Worm (Caenorhabditis elegans) whole organism, late embryonic: ENCODE data around the gene disl-2.

ENCODE experiments used
- C38D4.7 ChIP-seq: fragments of 200-800 bp; sonication (Bioruptor generic); optimal IDR thresholded peaks from 2 replicates; lab custom pipeline; 2018; ENCODE audit warnings: mild to moderate bottlenecking, missing genetic modification characterization, moderate library complexity, missing compliant biosample characterization
- K02D7.2 ChIP-seq: sonication (generic microtip); optimal IDR thresholded peaks from 2 replicates; lab custom pipeline; 2017; ENCODE audit warnings: mild to moderate bottlenecking, missing genetic modification characterization, missing compliant biosample characterization
- K09A11.1 ChIP-seq: sonication (generic microtip); optimal IDR thresholded peaks from 2 replicates; lab custom pipeline; 2017; ENCODE audit warnings: antibody characterized with exemption, mild to moderate bottlenecking, missing genetic modification characterization, missing compliant biosample characterization; ENCODE audit not compliant: insufficient read depth
- ahr-1 ChIP-seq: sonication (generic microtip); optimal IDR thresholded peaks from 2 replicates; lab custom pipeline; 2016; ENCODE audit warnings: missing genetic modification characterization, missing compliant biosample characterization
- ceh-14 ChIP-seq: sonication (generic microtip); optimal IDR thresholded peaks from 2 replicates; lab custom pipeline; 2016; ENCODE audit warnings: missing genotype, missing genetic modification characterization, missing compliant biosample characterization
- ceh-18 ChIP-seq: sonication (generic microtip); optimal IDR thresholded peaks from 2 replicates; lab custom pipeline; 2016; ENCODE audit warnings: missing genetic modification characterization, missing compliant biosample characterization
- ceh-19 ChIP-seq: fragments of 200-800 bp; sonication (Bioruptor generic); optimal IDR thresholded peaks from 2 replicates; lab custom pipeline; 2018; ENCODE audit warnings: mild to moderate bottlenecking, missing genetic modification characterization, missing compliant biosample characterization
- ceh-2 ChIP-seq: sonication (generic microtip); optimal IDR thresholded peaks from 2 replicates; lab custom pipeline; 2016; ENCODE audit warnings: missing genotype, missing genetic modification characterization, missing compliant biosample characterization
- ceh-22 ChIP-seq: sonication (generic microtip); optimal IDR thresholded peaks from 2 replicates; lab custom pipeline; 2017; ENCODE audit warnings: missing biosample characterization, missing genetic modification characterization
- ceh-24 ChIP-seq: sonication (generic microtip); optimal IDR thresholded peaks from 2 replicates; lab custom pipeline; 2016; ENCODE audit warnings: mild to moderate bottlenecking, missing genetic modification characterization, missing compliant biosample characterization
- ceh-31 ChIP-seq: sonication (generic microtip); optimal IDR thresholded peaks from 2 replicates; lab custom pipeline; 2016; ENCODE audit warnings: missing genetic modification characterization, missing compliant biosample characterization
- ceh-34 ChIP-seq: sonication (generic microtip); optimal IDR thresholded peaks from 2 replicates; lab custom pipeline; 2016; ENCODE audit warnings: mild to moderate bottlenecking, missing genetic modification characterization, missing compliant biosample characterization
- ceh-45 ChIP-seq: fragments of 200-800 bp; sonication (Bioruptor generic); IDR thresholded peaks from 2 replicates; pipeline ENCODE4 v1.3.6; 2022; ENCODE audit warnings: missing genetic modification reagents, missing genetic modification characterization, missing compliant biosample characterization
- ceh-9 ChIP-seq: sonication (generic microtip); optimal IDR thresholded peaks from 2 replicates; lab custom pipeline; 2016; ENCODE audit warnings: mild to moderate bottlenecking, missing genetic modification characterization, inconsistent platforms, missing compliant biosample characterization
- che-1 ChIP-seq: sonication (generic microtip); optimal IDR thresholded peaks from 2 replicates; lab custom pipeline; 2016; ENCODE audit warnings: mild to moderate bottlenecking, missing genetic modification characterization, missing compliant biosample characterization
- elt-2 ChIP-seq: sonication (generic microtip); optimal IDR thresholded peaks from 2 replicates; lab custom pipeline; 2016; ENCODE audit warnings: missing genetic modification reagents, missing genetic modification characterization, missing compliant biosample characterization
- ets-4 ChIP-seq: sonication (generic microtip); optimal IDR thresholded peaks from 2 replicates; lab custom pipeline; 2016; ENCODE audit warnings: missing genetic modification characterization, missing compliant biosample characterization
- eyg-1 ChIP-seq: sonication (generic microtip); optimal IDR thresholded peaks from 2 replicates; lab custom pipeline; 2016; ENCODE audit warnings: missing genotype, missing genetic modification characterization, missing compliant biosample characterization
- fax-1 ChIP-seq: sonication (generic microtip); optimal IDR thresholded peaks from 2 replicates; lab custom pipeline; 2016; ENCODE audit warnings: missing genotype, missing genetic modification characterization, missing compliant biosample characterization
- fkh-6 ChIP-seq: sonication (generic microtip); optimal IDR thresholded peaks from 2 replicates; lab custom pipeline; 2016; ENCODE audit warnings: missing genetic modification characterization, missing compliant biosample characterization
- hlh-13 ChIP-seq: fragments of 200-800 bp; sonication (Bioruptor generic); optimal IDR thresholded peaks from 2 replicates; lab custom pipeline; 2018; ENCODE audit warnings: mild to moderate bottlenecking, missing genetic modification characterization, missing compliant biosample characterization
- hlh-30 ChIP-seq: sonication (generic microtip); optimal IDR thresholded peaks from 2 replicates; lab custom pipeline; 2017; ENCODE audit warnings: antibody characterized with exemption, missing genetic modification characterization, missing compliant biosample characterization; ENCODE audit not compliant: insufficient read depth
- lim-6 ChIP-seq: sonication (generic microtip); optimal IDR thresholded peaks from 2 replicates; lab custom pipeline; 2016; ENCODE audit warnings: missing genetic modification characterization, missing compliant biosample characterization
- lin-11 ChIP-seq: fragments of 200-800 bp; sonication (Bioruptor generic); optimal IDR thresholded peaks from 2 replicates; lab custom pipeline; 2018; ENCODE audit warnings: mild to moderate bottlenecking, missing genetic modification characterization, missing compliant biosample characterization
- madf-2 ChIP-seq: sonication (generic microtip); optimal IDR thresholded peaks from 2 replicates; lab custom pipeline; 2017; ENCODE audit warnings: missing genetic modification characterization, missing compliant biosample characterization
- nfya-1 ChIP-seq: sonication (generic microtip); optimal IDR thresholded peaks from 2 replicates; lab custom pipeline; 2017; ENCODE audit warnings: missing genetic modification characterization, mild to moderate bottlenecking, missing compliant biosample characterization, antibody characterized with exemption, moderate library complexity
- pag-3 ChIP-seq: sonication (generic microtip); optimal IDR thresholded peaks from 2 replicates; lab custom pipeline; 2016; ENCODE audit warnings: missing compliant biosample characterization, missing genetic modification characterization, borderline replicate concordance
- pax-1 ChIP-seq: fragments of 150-350 bp; optimal IDR thresholded peaks from 2 replicates; lab custom pipeline; 2014; ENCODE audit warnings: missing biosample characterization, missing genetic modification characterization
- pha-2 ChIP-seq: sonication (generic microtip); optimal IDR thresholded peaks from 2 replicates; lab custom pipeline; 2017; ENCODE audit warnings: mild to moderate bottlenecking, missing genetic modification characterization, missing compliant biosample characterization
- pha-4 ChIP-seq: fragments of 150-350 bp; optimal IDR thresholded peaks from 2 replicates; lab custom pipeline; 2018; ENCODE audit warnings: missing biosample characterization, missing genetic modification reagents, missing genetic modification characterization
- pqm-1 ChIP-seq: sonication (generic microtip); optimal IDR thresholded peaks from 2 replicates; lab custom pipeline; 2016; ENCODE audit warnings: missing genetic modification characterization, missing compliant biosample characterization
- pros-1 ChIP-seq: fragments of 150-350 bp; optimal IDR thresholded peaks from 2 replicates; lab custom pipeline; 2014; ENCODE audit warnings: missing biosample characterization, missing genetic modification reagents, missing genetic modification characterization
- ref-2 ChIP-seq: sonication (generic microtip); optimal IDR thresholded peaks from 2 replicates; lab custom pipeline; 2016; ENCODE audit warnings: missing genetic modification characterization, missing compliant biosample characterization
- sdc-2 ChIP-seq: sonication (generic microtip); optimal IDR thresholded peaks from 2 replicates; lab custom pipeline; 2016; ENCODE audit warnings: missing genotype, missing genetic modification characterization, missing compliant biosample characterization
- sox-2 ChIP-seq: fragments of 200-800 bp; sonication (Bioruptor generic); IDR thresholded peaks from 2 replicates; pipeline ENCODE4 v1.3.6; 2022; ENCODE audit warnings: missing genetic modification reagents, missing genetic modification characterization, missing compliant biosample characterization
- tbx-2 ChIP-seq: sonication (generic microtip); optimal IDR thresholded peaks from 2 replicates; lab custom pipeline; 2016; ENCODE audit warnings: missing genetic modification characterization, missing compliant biosample characterization
- unc-3 ChIP-seq, 2 experiments: fragments of 200-800 bp in 1 of 2; sonication (Bioruptor generic) in 1 of 2; sonication (generic microtip) in 1 of 2; conservative IDR thresholded peaks in 1 of 2; optimal IDR thresholded peaks in 1 of 2; 2 replicates each; pipeline versions ENCODE4 v1.3.6 to Lab custom; 2016 to 2022; ENCODE audit warnings: missing compliant biosample characterization in 2 of 2, missing genetic modification characterization in 2 of 2, missing genetic modification reagents in 1 of 2
- unc-42 ChIP-seq: sonication (generic microtip); optimal IDR thresholded peaks from 2 replicates; lab custom pipeline; 2016; ENCODE audit warnings: missing genotype, missing genetic modification characterization, missing compliant biosample characterization
- unc-55 ChIP-seq: sonication (generic microtip); optimal IDR thresholded peaks from 2 replicates; lab custom pipeline; 2017; ENCODE audit warnings: missing biosample characterization, missing genetic modification reagents, missing genetic modification characterization
- unc-86 ChIP-seq: sonication (generic microtip); optimal IDR thresholded peaks from 2 replicates; lab custom pipeline; 2016; ENCODE audit warnings: missing genetic modification characterization, missing compliant biosample characterization
- zip-5 ChIP-seq: sonication (generic microtip); optimal IDR thresholded peaks from 2 replicates; lab custom pipeline; 2016; ENCODE audit warnings: missing genetic modification characterization, missing compliant biosample characterization

disl-2 gene

ce11 chrIII:5438064-5438463 lies 4.9 kb upstream of the disl-2 start:
- TF ChIP-seq C38D4.7 (GFP tag; lab: Kevin White, UChicago) (no peak), sdc-2 (tag; lab: Kevin White, UChicago) (no peak), pag-3 (no peak), K02D7.2 (no peak), unc-55 (GFP tag; lab: Kevin White, UChicago) (peak; percentile 26), ceh-14 (no peak), ceh-34 (tag; lab: Kevin White, UChicago) (peak; percentile 51), ceh-31 (tag; lab: Kevin White, UChicago) (no peak), ceh-18 (tag; lab: Kevin White, UChicago) (no peak), fax-1 (tag; lab: Kevin White, UChicago) (no peak), ceh-24 (tag; lab: Kevin White, UChicago) (no peak), K09A11.1 (tag; lab: Kevin White, UChicago) (no peak), unc-42 (tag; lab: Kevin White, UChicago) (no peak), nfya-1 (tag; lab: Kevin White, UChicago) (no peak), tbx-2 (no peak), lin-11 (tag; lab: Kevin White, UChicago) (no peak), ceh-22 (tag; lab: Kevin White, UChicago) (no peak), ceh-2 (tag; lab: Kevin White, UChicago) (no peak), hlh-13 (GFP tag; lab: Kevin White, UChicago) (no peak), ahr-1 (no peak), hlh-30 (tag; lab: Kevin White, UChicago) (no peak), elt-2 (tag; lab: Kevin White, UChicago) (peak; percentile 13)

- TF ChIP-seq pax-1 (no peak), ceh-34 (tag; lab: Kevin White, UChicago) (no peak), lim-6 (tag; lab: Kevin White, UChicago) (no peak), ref-2 (no peak), sox-2 (GFP tag; lab: Robert Waterston, UW) (no peak), unc-86 (tag; lab: Kevin White, UChicago) (no peak), fkh-6 (tag; lab: Kevin White, UChicago) (no peak), pag-3 (no peak), pros-1 (tag; lab: Kevin White, UChicago) (no peak), ceh-19 (no peak), ceh-45 (GFP tag; lab: Robert Waterston, UW) (no peak), ceh-2 (tag; lab: Kevin White, UChicago) (no peak), C38D4.7 (GFP tag; lab: Kevin White, UChicago) (no peak), madf-2 (tag; lab: Kevin White, UChicago) (no peak), ceh-18 (tag; lab: Kevin White, UChicago) (no peak)
These were observed 2.4 kb upstream of the disl-2 start, which contains the start of gene W03A5.6 for ce11 chrIII:5440540-5440939. Gene W03A5.6 (minus strand): TSS chrIII:5440640.

- TF ChIP-seq che-1 (tag; lab: Kevin White, UChicago) (no peak), elt-2 (tag; lab: Kevin White, UChicago) (peak; percentile 4), tbx-2 (peak; percentile 9), ceh-9 (tag; lab: Kevin White, UChicago) (no peak), pha-2 (no peak), unc-42 (tag; lab: Kevin White, UChicago) (peak; percentile 2), C38D4.7 (GFP tag; lab: Kevin White, UChicago) (no peak), zip-5 (no peak), pqm-1 (tag; lab: Kevin White, UChicago) (no peak), eyg-1 (tag; lab: Kevin White, UChicago) (no peak), pha-4 (tag; lab: Kevin White, UChicago) (no peak), unc-3 (GFP tag; conservative IDR thresholded peaks at IDR 0.05; lab: Robert Waterston, UW) (no peak), unc-3 (tag; optimal IDR thresholded peaks at IDR 0.05; lab: Kevin White, UChicago) (no peak), ets-4 (no peak), nfya-1 (tag; lab: Kevin White, UChicago) (peak; percentile 8), ceh-24 (tag; lab: Kevin White, UChicago) (no peak), lim-6 (tag; lab: Kevin White, UChicago) (no peak)
These were observed 5.2 kb downstream of the disl-2 start, which contains the start of gene skpt-1 for ce11 chrIII:5448177-5448576. Gene skpt-1 (minus strand): TSS chrIII:5448395.
